Fruit fly (Drosophila melanogaster) whole organism, wandering third instar larva: ENCODE measurements around the gene tzn.

Experiments used
- Hnf4 ChIP-seq: fragments of 200-800 bp; sonication (Bioruptor generic); optimal IDR thresholded peaks from 2 replicates; lab custom pipeline; 2016; ENCODE audit warnings: missing biosample characterization, mild to moderate bottlenecking, missing genetic modification characterization
- tai ChIP-seq: sonication (Bioruptor generic); optimal IDR thresholded peaks from 2 replicates; lab custom pipeline; 2016; ENCODE audit warnings: missing biosample characterization, missing genetic modification characterization

DNA sequence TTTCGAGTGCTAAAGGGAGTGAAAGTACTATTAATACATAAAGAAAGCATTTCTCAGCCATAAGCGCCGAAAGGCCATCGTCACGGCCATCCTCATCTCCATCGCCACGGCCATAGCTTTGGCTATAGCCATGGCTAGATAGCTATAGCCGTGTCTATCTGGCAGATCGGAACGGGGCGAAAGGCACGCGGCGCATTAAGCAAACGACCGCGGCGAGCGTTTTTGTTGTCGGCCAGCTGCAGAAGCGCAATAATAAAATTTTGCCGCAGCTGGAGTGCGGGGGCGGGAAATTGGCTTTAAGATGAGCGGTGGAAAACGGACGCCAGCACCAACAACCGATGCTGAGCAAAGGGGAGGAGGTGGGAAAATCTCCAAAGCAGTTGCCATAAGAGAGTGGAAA is 48.1 kb upstream of the tzn start:
- TF ChIP-seq Hnf4 (GFP tag; lab: Kevin White, UChicago) (no peak), tai (GFP tag; lab: Kevin White, UChicago) (no peak)
